Worm (Caenorhabditis elegans) whole organism, dauer: ENCODE measurements around the gene C15C8.6.

Experiments used
- unc-62 ChIP-seq: sonication (generic microtip); optimal IDR thresholded peaks from 2 replicates; lab custom pipeline; 2017; ENCODE audit warnings: missing biosample characterization, missing genetic modification reagents, missing genetic modification characterization

C15C8.6 gene

DNA sequence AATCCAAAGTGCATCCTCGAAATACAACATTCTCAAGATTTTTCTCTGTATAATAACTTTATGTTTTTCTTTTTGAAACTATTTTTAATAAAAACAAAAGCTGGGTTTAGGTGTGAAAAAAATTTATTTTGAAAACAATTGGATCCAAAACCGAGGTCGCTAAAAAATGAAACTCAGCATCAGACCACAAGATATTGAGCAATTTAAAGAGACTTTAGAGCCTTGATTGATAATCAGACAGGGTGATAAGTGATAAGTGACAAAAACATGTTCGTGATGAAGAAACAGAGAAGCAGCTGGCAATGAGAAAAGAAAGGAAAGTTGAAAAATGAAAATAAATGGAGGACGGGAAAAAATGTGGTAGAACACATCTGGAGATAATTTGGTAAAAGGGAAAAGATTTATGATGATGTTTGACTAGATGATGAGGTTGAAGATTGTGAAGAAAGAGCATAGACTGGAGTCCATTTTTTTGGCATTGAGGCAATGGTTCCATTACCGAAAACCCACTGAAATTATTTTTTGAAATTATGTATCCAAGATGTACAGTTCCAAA is at the start of gene C15C8.6:
Gene C15C8.6 (minus strand): TSS at position 51 of the 556 bp plus-strand sequence.
- TF ChIP-seq unc-62 (GFP tag; lab: Kevin White, UChicago) = no peak

DNA sequence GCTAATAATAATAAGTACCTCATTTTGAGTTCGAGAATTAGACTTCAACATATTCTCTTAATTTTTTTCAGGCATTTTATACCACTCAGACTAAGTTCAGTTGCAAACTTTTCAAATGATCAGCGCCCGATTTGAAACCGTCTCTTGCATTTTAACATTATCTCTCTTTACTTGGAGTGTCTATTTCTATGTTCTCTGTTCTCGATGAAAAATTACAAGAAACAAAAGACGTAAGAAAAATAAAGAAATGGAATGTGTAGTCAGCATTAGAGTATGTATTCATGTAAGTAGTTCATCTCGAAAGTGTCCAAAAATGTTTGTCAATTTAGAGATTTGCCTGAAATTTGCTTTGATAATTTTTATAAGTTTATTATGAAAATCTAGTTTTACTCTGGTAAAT is 48.8 kb upstream of the C15C8.6 start, which contains the start of gene ugt-3:
Gene ugt-3 (minus strand): TSS at position 101 of the 400 bp plus-strand sequence.
- no peak for TF ChIP-seq unc-62 (GFP tag; lab: Kevin White, UChicago)

DNA sequence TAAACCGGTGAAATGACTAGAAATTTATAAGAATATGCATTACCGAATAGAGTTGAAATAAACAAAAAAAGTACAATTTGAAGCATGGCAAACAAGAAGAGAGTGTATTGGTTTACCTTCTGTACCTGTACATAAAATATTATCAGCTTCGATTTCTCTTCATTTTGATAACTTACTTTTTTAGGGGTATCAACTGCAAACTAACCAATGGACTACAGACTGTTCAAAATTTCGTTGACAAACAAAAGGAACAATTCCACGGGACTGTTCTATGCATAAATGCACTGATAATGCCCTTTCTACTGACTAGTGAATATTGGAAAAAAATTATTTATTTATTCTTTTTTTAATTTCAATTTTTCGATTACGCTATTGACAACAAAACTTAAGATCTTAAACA is 46.6 kb upstream of the C15C8.6 start, which contains the start of gene ugt-6:
Gene ugt-6 (minus strand): TSS at position 233 of the 400 bp plus-strand sequence.
- TF ChIP-seq unc-62 (GFP tag; lab: Kevin White, UChicago) = no peak

DNA sequence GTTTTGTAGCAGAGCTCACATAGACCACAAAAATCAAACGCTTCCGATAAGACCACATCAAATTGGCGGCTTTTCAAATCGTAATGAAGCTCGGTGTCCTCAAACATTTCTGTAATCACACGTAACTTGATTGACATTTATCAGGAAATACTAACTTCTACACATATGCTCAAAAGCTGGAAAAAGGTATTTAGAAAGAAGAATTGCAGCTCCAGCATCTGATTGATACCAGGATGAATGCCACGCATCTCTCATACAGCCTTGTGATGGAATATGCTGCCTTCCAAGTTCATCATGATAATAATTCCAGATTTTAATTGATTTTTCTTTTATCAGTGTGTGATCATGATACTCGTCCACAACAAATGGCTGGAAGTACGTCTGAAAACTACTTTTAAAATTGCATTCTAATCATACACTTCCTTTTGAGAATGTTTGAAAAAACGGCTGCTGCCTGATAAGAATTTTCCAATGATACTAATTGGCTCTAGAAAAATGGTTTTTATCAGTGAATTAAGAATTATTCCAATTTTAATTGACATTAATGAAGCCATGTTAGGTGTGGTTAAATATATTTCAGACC is 45.7 kb upstream of the C15C8.6 start:
- TF ChIP-seq unc-62 (GFP tag; lab: Kevin White, UChicago) = no peak

DNA sequence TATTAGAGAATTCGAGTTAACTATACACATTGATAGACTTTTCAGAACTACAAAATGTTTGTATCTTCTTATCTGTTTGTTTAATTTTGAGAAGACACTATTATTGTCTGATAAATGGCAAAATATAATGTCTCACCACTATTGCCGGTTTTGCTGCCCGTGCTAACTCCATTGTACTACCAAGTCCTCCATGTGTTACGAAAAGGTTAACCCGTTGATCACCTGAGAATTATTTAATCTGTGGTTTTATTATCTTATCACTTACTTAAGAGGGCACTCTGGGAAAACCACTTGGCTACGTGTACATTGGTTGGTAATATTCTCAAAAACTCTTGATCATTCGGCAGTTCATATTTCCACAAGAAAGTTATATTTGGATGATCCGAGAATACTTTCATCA is 44.6 kb upstream of the C15C8.6 start:
- no peak for TF ChIP-seq unc-62 (GFP tag; lab: Kevin White, UChicago)

DNA sequence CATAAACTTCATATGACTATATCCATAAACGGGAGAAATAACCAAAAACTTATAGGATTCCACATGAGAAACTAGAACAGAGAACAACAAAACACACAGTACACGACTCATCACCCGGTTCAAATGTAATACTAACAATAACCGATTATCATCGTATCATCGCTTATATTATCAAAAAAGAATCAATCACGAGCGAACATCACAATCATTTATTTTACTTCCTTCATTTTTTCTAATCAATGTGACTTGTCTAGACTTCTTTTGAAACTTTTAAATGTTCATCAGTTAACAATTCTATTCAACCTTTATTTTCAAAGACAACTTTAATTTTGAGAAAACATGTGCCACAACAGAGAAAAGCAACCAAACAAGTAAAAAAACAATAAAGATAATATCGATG is 43.9 kb upstream of the C15C8.6 start, which contains the start of gene ugt-4:
Gene ugt-4 (minus strand): TSS at position 141 of the 400 bp plus-strand sequence.
- TF ChIP-seq unc-62 (GFP tag; lab: Kevin White, UChicago) = no peak

DNA sequence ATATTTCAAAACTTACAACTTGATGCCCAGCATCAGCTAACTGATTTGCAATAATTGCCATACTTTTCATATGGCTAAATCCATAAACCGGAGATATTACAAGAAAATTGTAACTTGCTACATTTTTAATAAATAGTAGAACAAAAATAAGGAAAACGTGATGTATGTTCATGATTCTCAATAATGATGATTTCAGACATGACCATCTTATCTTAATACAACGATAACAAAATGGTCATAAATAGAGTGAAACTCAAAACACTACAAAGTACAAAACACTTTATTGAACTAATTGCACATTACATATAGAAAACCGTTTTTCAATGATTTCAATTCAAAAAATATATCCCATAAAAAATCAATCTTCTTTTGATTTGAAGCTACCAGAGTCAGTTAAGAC is 41.4 kb upstream of the C15C8.6 start, which contains the start of gene ugt-5:
Gene ugt-5 (minus strand): TSS at position 214 of the 400 bp plus-strand sequence.
- TF ChIP-seq unc-62 (GFP tag; lab: Kevin White, UChicago) = no peak

DNA sequence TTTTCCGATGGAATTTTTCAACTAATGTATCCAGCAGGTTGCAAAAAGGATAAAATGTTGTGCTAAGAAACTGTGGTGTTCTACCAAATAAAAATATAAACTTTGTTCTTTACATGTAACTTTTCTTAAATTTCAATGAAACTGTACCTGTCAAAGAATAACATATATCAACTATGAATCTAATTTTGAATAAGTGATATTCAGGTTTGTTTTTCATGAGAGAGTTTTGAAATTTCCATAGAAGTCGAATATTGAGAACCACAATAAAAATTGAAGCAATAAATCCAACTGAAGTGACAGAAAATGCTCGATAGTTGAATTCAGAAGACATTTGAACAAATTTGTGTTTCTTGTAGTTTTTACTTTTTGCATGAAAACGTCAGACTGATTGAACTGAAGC is 38.8 kb upstream of the C15C8.6 start, which contains the start of gene srbc-43:
Gene srbc-43 (minus strand): TSS at position 331 of the 400 bp plus-strand sequence.
- TF ChIP-seq unc-62 (GFP tag; lab: Kevin White, UChicago) = no peak

DNA sequence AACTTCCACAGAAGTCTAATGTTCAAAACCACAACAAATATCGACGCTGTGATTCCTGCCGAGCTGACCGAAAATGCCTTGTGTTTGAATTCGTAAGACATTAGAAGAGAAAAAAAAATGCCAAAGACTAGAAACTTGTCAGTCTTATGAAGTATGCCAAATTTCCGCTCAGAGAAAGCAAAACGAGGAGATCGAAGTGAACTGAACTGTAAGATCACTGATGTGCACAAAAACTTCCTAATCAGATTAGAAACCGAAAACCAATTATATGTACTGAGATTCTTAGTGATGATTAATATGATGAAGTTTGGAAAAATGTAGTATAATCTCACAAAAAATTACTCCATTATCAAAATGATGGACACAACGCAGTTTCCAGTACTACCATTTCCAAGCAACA is 37.1 kb upstream of the C15C8.6 start, which contains the start of gene srbc-44:
Gene srbc-44 (minus strand): TSS at position 101 of the 400 bp plus-strand sequence.
- TF ChIP-seq unc-62 (GFP tag; lab: Kevin White, UChicago) = no peak

DNA sequence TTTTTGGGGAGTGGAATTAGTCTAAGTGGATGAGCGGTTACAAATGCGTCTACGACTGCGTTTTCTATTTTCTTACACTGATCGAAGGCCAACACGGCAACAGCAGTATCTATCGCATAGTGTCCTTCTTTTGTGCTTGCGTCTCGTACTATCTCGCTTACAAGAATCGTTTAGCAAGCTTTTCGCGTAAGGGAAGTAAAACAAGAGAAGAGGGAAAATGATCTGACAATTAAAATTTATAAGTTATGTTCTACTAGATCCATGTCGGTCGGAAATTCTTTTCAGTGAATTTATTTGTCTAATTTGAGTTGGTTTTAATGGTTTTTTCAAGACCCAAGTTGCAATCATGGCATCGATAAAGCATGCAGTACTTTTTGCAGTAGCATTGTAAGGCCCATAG is 35.7 kb upstream of the C15C8.6 start, which contains the start of gene fkb-4:
Gene fkb-4 (minus strand): TSS at position 101 of the 400 bp plus-strand sequence.
- no peak for TF ChIP-seq unc-62 (GFP tag; lab: Kevin White, UChicago)

DNA sequence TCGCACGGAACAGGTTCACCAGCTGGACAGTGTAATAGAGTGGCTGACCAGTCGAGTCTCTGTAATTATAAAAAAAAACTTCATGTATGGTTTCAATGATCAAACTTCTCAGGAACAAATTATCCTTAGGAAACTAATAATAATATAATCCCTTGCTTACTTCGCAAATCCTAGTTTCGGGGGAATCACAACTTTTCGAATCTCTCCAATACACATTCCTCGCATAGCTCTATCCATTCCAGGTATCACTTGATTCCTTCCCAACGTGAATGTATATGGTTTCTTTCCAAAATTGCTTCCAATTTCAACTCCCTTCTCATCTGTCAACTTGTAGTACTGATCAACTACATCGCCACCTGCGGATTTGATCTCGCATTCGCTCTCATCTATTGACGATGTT is 35.0 kb upstream of the C15C8.6 start:
- TF ChIP-seq unc-62 (GFP tag; lab: Kevin White, UChicago) = no peak

DNA sequence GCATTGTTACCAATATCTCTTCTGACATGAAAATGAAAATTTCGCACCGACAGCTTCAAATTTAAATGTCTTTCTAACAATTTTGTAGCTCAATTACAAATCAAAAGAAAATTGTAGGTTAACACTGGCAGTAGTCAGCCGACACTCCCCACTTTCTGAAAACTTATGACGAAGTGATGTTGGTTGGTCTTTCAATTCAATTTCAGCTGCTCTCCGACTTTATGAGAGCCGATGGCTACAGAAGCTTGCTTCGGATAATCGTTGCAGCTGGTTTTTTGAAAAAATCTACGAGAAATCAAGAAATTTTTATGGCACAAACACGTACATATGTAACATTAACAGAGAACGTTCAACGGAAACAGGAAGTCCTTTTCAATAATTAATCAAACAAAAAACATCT is 33.5 kb upstream of the C15C8.6 start, which contains the start of gene sre-20:
Gene sre-20 (minus strand): TSS at position 101 of the 400 bp plus-strand sequence.
- TF ChIP-seq unc-62 (GFP tag; lab: Kevin White, UChicago) = no peak

DNA sequence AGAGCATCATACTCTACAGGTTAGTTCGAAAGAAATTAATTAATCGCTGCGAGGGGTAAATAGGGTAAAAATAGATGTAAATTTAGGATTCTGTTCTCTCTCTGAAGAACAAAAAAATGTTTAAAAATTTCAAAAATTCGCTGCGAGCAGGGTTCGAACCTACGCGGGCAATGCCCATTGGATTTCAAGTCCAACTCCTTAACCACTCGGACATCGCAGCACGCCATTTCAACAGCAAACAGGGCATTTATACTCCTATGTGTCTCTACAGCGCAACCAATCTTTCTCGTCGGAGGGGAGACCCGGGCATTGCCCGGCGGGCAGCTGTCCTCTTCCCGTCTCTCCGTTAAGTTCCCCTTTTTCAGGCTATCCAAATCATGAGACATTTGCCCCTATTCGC is 28.9 kb upstream of the C15C8.6 start:
- no peak for TF ChIP-seq unc-62 (GFP tag; lab: Kevin White, UChicago)

DNA sequence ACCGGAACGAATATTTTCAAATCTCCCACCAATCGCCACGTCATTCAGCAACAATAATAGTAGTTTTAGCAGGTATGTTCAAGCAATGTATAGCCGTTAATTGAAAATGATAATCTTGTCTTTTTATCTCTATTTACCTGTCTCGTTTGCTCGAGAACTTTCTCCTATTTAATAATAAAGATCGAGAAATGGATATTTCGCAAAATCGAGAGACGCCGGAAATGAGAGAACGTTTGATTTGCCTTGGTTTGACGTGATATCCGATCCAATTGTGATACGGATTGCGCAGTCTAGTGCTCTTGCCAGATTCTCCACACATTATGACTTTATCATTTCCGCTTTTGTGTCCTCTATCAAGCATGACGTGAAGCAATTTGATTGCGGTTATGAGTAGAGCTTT is 22.5 kb upstream of the C15C8.6 start:
- no peak for TF ChIP-seq unc-62 (GFP tag; lab: Kevin White, UChicago)

DNA sequence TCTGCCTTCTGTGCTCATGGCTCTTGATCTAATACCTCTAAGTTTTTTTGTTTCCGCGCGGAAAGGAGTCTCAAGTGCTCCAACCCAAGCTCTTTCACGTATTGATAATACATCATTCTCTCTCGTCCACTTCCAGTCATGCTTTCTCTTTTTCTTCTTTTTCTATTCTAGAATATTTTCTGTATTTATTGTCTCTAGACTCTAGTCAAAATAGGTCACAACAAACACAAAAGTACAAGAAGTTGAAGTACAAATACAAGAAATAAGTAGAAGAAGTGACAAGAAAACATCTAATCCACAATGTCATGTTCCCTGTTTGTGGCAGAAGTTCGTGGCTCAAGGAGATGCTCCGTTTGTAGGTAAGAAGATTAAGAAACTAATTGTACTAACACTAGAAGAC is 21.9 kb upstream of the C15C8.6 start, which contains the start of gene ZC455.1:
Gene ZC455.1 (plus strand): TSS at position 301 of the 400 bp plus-strand sequence.
- no peak for TF ChIP-seq unc-62 (GFP tag; lab: Kevin White, UChicago)

DNA sequence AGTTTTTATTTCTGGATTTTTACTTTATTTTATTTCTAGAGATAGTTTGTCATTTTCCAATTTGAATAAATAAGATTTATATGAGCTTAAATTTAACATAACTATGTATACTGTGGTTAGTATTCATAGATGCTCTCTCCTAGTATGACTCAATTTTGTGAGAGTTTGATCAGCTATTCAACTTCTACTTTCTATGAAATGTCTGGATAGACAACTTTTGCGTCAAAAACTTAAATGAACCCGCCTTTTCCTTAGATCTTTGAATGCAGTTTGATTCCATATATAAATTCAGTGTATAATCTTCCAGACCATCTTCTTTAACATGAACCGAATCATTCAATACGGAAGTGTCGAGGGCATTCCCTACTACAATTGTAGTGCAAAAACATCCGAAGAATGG is 17.6 kb upstream of the C15C8.6 start, which contains the start of gene srt-43:
Gene srt-43 (plus strand): TSS at position 301 of the 400 bp plus-strand sequence.
- TF ChIP-seq unc-62 (GFP tag; lab: Kevin White, UChicago) = no peak
